Worm (Caenorhabditis elegans): ENCODE results near the gene prmt-4.

Gene prmt-4

ce11 chrIV:603543-603942 lies at the start of gene prmt-4:
Gene prmt-4 (minus strand): TSS chrIV:603643.
- TF ChIP-seq ets-4 (tag; optimal IDR thresholded peaks at IDR 0.05) (no peak), mec-3 (tag; optimal IDR thresholded peaks at IDR 0.05; ENCODE audit: borderline replicate concordance) (no peak), pha-4 (tag; optimal IDR thresholded peaks at IDR 0.05) (no peak), ceh-22 (tag; optimal IDR thresholded peaks at IDR 0.05) (no peak), ceh-6 (GFP tag; optimal IDR thresholded peaks at IDR 0.05) (no peak), ceh-31 (tag; optimal IDR thresholded peaks at IDR 0.05) (no peak), ceh-34 (tag; optimal IDR thresholded peaks at IDR 0.05) (no peak), lim-6 (tag; optimal IDR thresholded peaks at IDR 0.05) (no peak), hlh-13 (GFP tag; optimal IDR thresholded peaks at IDR 0.05) (no peak), che-1 (tag; optimal IDR thresholded peaks at IDR 0.05) (no peak), fkh-10 (GFP tag; optimal IDR thresholded peaks at IDR 0.05) (no peak), odd-2 (tag; optimal IDR thresholded peaks at IDR 0.05) (no peak), lin-11 (tag; optimal IDR thresholded peaks at IDR 0.05) (no peak), npax-4 (tag; optimal IDR thresholded peaks at IDR 0.05) (no peak), nhr-11 (tag; optimal IDR thresholded peaks at IDR 0.05) (no peak)

ce11 chrIV:649365-649764 lies 45.9 kb upstream of the prmt-4 start, which contains the start of gene K11H12.9:
Gene K11H12.9 (plus strand): TSS chrIV:649665.
- no peak for TF ChIP-seq ceh-14 (tag; optimal IDR thresholded peaks at IDR 0.05)
- no peak for TF ChIP-seq ceh-2 (tag; optimal IDR thresholded peaks at IDR 0.05)

DNA sequence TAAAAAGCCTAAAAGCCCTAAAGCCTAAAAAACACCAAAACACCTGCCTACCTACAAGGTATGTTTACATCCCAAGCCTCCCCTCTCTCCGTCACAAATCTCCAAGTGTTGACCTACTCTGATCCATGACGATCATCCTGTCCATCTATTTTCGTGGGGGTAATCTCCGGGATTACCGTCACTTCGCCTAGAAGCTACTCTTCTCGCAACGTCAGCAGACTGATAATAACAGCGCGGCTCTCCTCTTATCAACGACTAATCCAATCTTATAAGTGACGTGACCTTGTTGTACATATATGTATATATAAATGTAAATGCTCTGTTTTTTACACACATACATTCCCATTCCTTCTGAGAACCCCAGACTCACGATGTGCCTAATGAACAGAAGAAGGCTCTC lies 44.9 kb upstream of the prmt-4 start:
- TF ChIP-seq ceh-18 (tag; optimal IDR thresholded peaks at IDR 0.05) (no peak), tbx-2 (tag; optimal IDR thresholded peaks at IDR 0.05) (no peak), pha-2 (tag; optimal IDR thresholded peaks at IDR 0.05) (no peak)

DNA sequence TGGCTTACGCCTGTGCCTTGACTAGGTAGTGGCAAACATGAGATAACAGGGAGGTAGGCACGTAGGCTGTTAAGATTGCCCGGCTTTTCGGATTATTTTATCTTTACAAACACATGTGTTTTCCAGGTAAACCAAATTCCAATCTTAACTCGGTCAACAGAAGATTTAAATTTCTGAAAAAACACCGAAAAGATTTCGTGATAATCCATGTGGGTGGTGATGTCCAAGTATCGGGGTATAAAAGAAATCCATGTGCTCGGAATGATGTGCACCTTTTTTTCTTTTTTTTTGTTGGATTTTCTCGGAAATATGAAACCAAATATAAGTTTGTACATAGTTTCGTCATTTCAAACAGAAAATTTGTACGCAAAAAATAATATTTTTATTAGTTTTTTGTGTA lies 40.0 kb upstream of the prmt-4 start:
- TF ChIP-seq K09A11.1 (tag; optimal IDR thresholded peaks at IDR 0.05; ENCODE audit: insufficient read depth) = no peak
- no peak for TF ChIP-seq sdc-2 (tag; optimal IDR thresholded peaks at IDR 0.05)
- no peak for TF ChIP-seq ceh-22 (tag; optimal IDR thresholded peaks at IDR 0.05)
- no peak for TF ChIP-seq npax-4 (tag; optimal IDR thresholded peaks at IDR 0.05)

- no peak for TF ChIP-seq hlh-6 (tag; optimal IDR thresholded peaks at IDR 0.05)
- TF ChIP-seq elt-4 (tag; optimal IDR thresholded peaks at IDR 0.05) = no peak
- no peak for TF ChIP-seq ets-4 (tag; optimal IDR thresholded peaks at IDR 0.05)
- no peak for TF ChIP-seq sox-2 (GFP tag; IDR thresholded peaks at IDR 0.05)
- TF ChIP-seq ceh-30 (tag; optimal IDR thresholded peaks at IDR 0.05) = no peak
- TF ChIP-seq tbx-7 (tag; optimal IDR thresholded peaks at IDR 0.05) = no peak
- TF ChIP-seq npax-4 (tag; optimal IDR thresholded peaks at IDR 0.05) = no peak
- no peak for TF ChIP-seq ref-2 (tag; optimal IDR thresholded peaks at IDR 0.05)
Measured at ce11 chrIV:639167-639566, 35.7 kb upstream of the prmt-4 start.

- TF ChIP-seq fkh-10 (GFP tag; optimal IDR thresholded peaks at IDR 0.05) (no peak), tbx-7 (tag; optimal IDR thresholded peaks at IDR 0.05) (no peak), ceh-24 (tag; optimal IDR thresholded peaks at IDR 0.05) (no peak), C08G9.2 (tag; optimal IDR thresholded peaks at IDR 0.05) (no peak), nhr-232 (tag; optimal IDR thresholded peaks at IDR 0.05) (no peak)
Measured at ce11 chrIV:633565-633964, 30.1 kb upstream of the prmt-4 start.

ce11 chrIV:631869-632268 lies 28.4 kb upstream of the prmt-4 start:
- TF ChIP-seq ceh-34 (tag; optimal IDR thresholded peaks at IDR 0.05) = no peak
- no peak for TF ChIP-seq nhr-11 (tag; optimal IDR thresholded peaks at IDR 0.05)
- TF ChIP-seq gmeb-2 (tag; optimal IDR thresholded peaks at IDR 0.05) = no peak
- TF ChIP-seq ets-4 (tag; optimal IDR thresholded peaks at IDR 0.05) = no peak
- no peak for TF ChIP-seq ref-2 (tag; optimal IDR thresholded peaks at IDR 0.05)
- TF ChIP-seq pqm-1 (tag; optimal IDR thresholded peaks at IDR 0.05) = no peak
- no peak for TF ChIP-seq unc-42 (tag; optimal IDR thresholded peaks at IDR 0.05)

Measured in whole organism, late embryonic.